Fruit fly (Drosophila melanogaster): Measurements from ENCODE around the gene CG10631.

The CG10631 gene

DNA sequence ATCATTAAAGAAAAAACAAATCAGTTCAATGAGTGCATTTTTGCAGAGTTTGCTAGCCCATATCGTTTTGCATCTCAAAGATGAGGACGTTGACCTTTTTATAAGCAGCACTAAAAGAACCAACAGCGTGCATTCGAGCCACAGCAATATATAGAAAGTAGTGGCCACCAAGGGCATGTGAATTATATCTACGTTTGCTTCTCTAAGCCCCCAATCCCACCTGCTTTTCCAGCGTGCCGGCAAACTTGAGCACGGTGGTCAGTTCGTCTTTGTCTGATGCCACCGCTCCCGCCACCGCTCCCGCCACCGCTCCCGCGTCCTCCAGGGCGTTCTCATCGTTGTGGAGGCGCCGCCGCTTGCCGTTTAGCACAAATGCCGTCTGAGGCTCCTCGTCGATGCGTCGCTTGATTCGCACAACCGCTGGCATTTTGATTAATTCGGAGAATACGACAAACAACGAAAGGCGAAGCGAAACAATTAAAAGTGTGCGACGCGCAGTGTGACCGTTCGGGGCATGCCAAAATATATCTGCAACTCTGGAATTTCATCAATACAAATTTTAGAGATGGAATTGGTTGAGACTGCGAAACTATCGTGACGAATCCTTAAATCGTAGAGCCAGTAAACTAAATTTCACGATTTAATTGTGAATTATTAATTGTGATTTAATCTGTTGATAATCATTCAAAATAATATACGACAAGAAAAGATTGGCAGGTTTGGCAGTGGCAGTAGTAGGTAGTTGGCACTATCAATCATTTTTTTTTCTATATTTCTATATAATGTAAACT lies 38.8 kb upstream of the CG10631 start (continued):
- peak; percentile 77 for TF ChIP-seq inv (GFP tag; IDR thresholded peaks at IDR 0.05; ENCODE audit: partially characterized antibody)
- TF ChIP-seq p53 (GFP tag; optimal IDR thresholded peaks at IDR 0.05) = peak; percentile 57
- peak; percentile 51; the same call in 1 of the 2 replicates for TF ChIP-seq chm (GFP tag; IDR thresholded peaks at IDR 0.05)
- TF ChIP-seq CG14860 (GFP tag; IDR thresholded peaks at IDR 0.05; ENCODE audit: partially characterized antibody) = peak; percentile 54
- TF ChIP-seq ash1 (GFP tag; optimal IDR thresholded peaks at IDR 0.05) = no peak
- peak in 1 of 3 experiments; percentile 5 for TF ChIP-seq Stat92E (GFP tag; optimal IDR thresholded peaks at IDR 0.05)
- TF ChIP-seq Dip2 (GFP tag; IDR thresholded peaks at IDR 0.05) = no peak
- TF ChIP-seq CG13775 (GFP tag; optimal IDR thresholded peaks at IDR 0.05) = peak; percentile 57
- no peak for TF ChIP-seq CG10654 (GFP tag; optimal IDR thresholded peaks at IDR 0.05)
- TF ChIP-seq Rfx (GFP tag; IDR thresholded peaks at IDR 0.05) = peak; percentile 70
- TF ChIP-seq CG18262 (tag; optimal IDR thresholded peaks at IDR 0.05) = peak; percentile 46
- peak; percentile 12; the same call in 1 of the 2 replicates for TF ChIP-seq HLH3B (GFP tag; IDR thresholded peaks at IDR 0.05)
- no peak for TF ChIP-seq fd64A (GFP tag; optimal IDR thresholded peaks at IDR 0.05)
- no peak for TF ChIP-seq dimm (GFP tag; IDR thresholded peaks at IDR 0.05)
- peak; percentile 95 for TF ChIP-seq Sry-δ (GFP tag; optimal IDR thresholded peaks at IDR 0.05)
- TF ChIP-seq Deaf1 (tag; optimal IDR thresholded peaks at IDR 0.05) = peak; percentile 39
- TF ChIP-seq fd3F (GFP tag; optimal IDR thresholded peaks at IDR 0.05) = no peak
- no peak for TF ChIP-seq lbe (GFP tag; optimal IDR thresholded peaks at IDR 0.05)
- peak; percentile 60 for TF ChIP-seq HmgD (GFP tag; optimal IDR thresholded peaks at IDR 0.05)
- peak; percentile 49 for TF ChIP-seq az2 (GFP tag; optimal IDR thresholded peaks at IDR 0.05)
- peak; percentile 72 for TF ChIP-seq CG6791 (GFP tag; IDR thresholded peaks at IDR 0.05; ENCODE audit: partially characterized antibody)
- TF ChIP-seq Mrtf (GFP tag; IDR thresholded peaks at IDR 0.05) = no peak
- peak; percentile 65 for TF ChIP-seq pho (GFP tag; optimal IDR thresholded peaks at IDR 0.05)
- TF ChIP-seq CG5180 (GFP tag; optimal IDR thresholded peaks at IDR 0.05) = peak; percentile 16
- TF ChIP-seq Ets65A (GFP tag) = peak; percentile 95
- peak; percentile 51 for TF ChIP-seq CG6272 (GFP tag; IDR thresholded peaks at IDR 0.05)
- peak; percentile 27 for TF ChIP-seq Nf-YC (tag; optimal IDR thresholded peaks at IDR 0.05)
- TF ChIP-seq CG16813 (GFP tag; IDR thresholded peaks at IDR 0.05; ENCODE audit: partially characterized antibody) = peak; percentile 87
- TF ChIP-seq Nf-YA (GFP tag; IDR thresholded peaks at IDR 0.05) = no peak
- peak; percentile 67 for TF ChIP-seq YL-1 (GFP tag; optimal IDR thresholded peaks at IDR 0.05)
- TF ChIP-seq CG2129 (GFP tag; IDR thresholded peaks at IDR 0.05; ENCODE audit: partially characterized antibody) = peak; percentile 73
- peak; percentile 60 for TF ChIP-seq zen (tag; optimal IDR thresholded peaks at IDR 0.05)
- peak; percentile 46 for TF ChIP-seq CG11504 (tag; optimal IDR thresholded peaks at IDR 0.05)
- no peak for TF ChIP-seq Dfd (GFP tag; optimal IDR thresholded peaks at IDR 0.05)
- no peak for TF ChIP-seq CG6254 (GFP tag; optimal IDR thresholded peaks at IDR 0.05)
- TF ChIP-seq hth (optimal IDR thresholded peaks at IDR 0.05) = no peak
- no peak for TF ChIP-seq CG14667 (GFP tag; IDR thresholded peaks at IDR 0.05)
- no peak for TF ChIP-seq Tbp (GFP tag; optimal IDR thresholded peaks at IDR 0.05)
- TF ChIP-seq Poxn (GFP tag; IDR thresholded peaks at IDR 0.05) = no peak
- TF ChIP-seq Bdp1 (GFP tag; optimal IDR thresholded peaks at IDR 0.05) = peak; percentile 18
- TF ChIP-seq sens-2 (GFP tag; IDR thresholded peaks at IDR 0.05) = no peak
- no peak for TF ChIP-seq toy (GFP tag; IDR thresholded peaks at IDR 0.05)
- no peak for TF ChIP-seq ab (GFP tag; optimal IDR thresholded peaks at IDR 0.05)
- no peak for TF ChIP-seq prd (optimal IDR thresholded peaks at IDR 0.05)
- peak; percentile 62; the same call in 2 of the 3 replicates for TF ChIP-seq prd (GFP tag; IDR thresholded peaks at IDR 0.05)
- TF ChIP-seq ap (GFP tag; IDR thresholded peaks at IDR 0.05) = no peak
- TF ChIP-seq vvl (GFP tag; IDR thresholded peaks at IDR 0.05) = peak; percentile 26; the same call in 1 of the 2 replicates
- no peak for TF ChIP-seq Nf-YB (GFP tag; optimal IDR thresholded peaks at IDR 0.05)
- no peak for TF ChIP-seq klu (GFP tag; IDR thresholded peaks at IDR 0.05)
- TF ChIP-seq CG11398 (GFP tag; optimal IDR thresholded peaks at IDR 0.05) = no peak
